Fruit fly (Drosophila melanogaster): ENCODE measurements around the gene CG7878.

DNA sequence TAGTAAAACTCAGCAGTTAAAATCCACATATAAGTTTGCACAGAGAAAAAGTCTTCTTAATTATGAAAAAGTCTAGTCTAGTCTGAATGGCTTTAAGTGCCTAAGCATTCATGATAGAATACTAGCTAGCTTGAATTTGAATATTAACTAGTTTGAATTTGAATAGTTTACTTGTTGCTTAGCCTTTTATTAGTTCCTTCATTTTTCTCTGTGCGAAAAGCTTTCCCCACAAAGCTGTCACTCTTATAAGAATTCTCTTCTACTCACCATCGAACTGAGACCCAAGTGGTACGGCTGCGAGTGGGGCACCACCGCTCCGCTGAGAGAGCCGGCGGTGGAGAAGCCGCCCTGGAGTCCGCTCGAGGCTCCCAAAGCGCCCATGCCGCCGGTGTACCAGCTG, 26.5 kb downstream of the CG7878 start:
- no peak for TF ChIP-seq CG12768 (GFP tag; optimal IDR thresholded peaks at IDR 0.05)
- TF ChIP-seq CG7101 (tag; optimal IDR thresholded peaks at IDR 0.05), result no peak
- TF ChIP-seq CG11617 (GFP tag; optimal IDR thresholded peaks at IDR 0.05), result no peak
- no peak for TF ChIP-seq CG33017 (tag; optimal IDR thresholded peaks at IDR 0.05)
- TF ChIP-seq kay (GFP tag; ENCODE audit: borderline replicate concordance), result no peak
- TF ChIP-seq cic (GFP tag; optimal IDR thresholded peaks at IDR 0.05), result no peak
- TF ChIP-seq tj (GFP tag; optimal IDR thresholded peaks at IDR 0.05), result no peak
- TF ChIP-seq CG1620 (GFP tag; optimal IDR thresholded peaks at IDR 0.05), result no peak
- no peak for TF ChIP-seq Clk (GFP tag; optimal IDR thresholded peaks at IDR 0.05)
- TF ChIP-seq Crg-1 (GFP tag; optimal IDR thresholded peaks at IDR 0.05), result no peak
- TF ChIP-seq Mnt (GFP tag; optimal IDR thresholded peaks at IDR 0.05), result no peak
- no peak for TF ChIP-seq toe (GFP tag; optimal IDR thresholded peaks at IDR 0.05)
